Fruit fly (Drosophila melanogaster) Kc167 (cell line): Measurements from ENCODE around the gene ImpE3.

Experiments used
- h ChIP-seq: fragments of >200 bp; optimal IDR thresholded peaks from 3 replicates; lab custom pipeline; 2018; ENCODE audit warnings: missing external identifiers
- insv ChIP-seq: fragments of >200 bp; optimal IDR thresholded peaks from 3 replicates; lab custom pipeline; 2018; ENCODE audit warnings: missing external identifiers
- psq ChIP-seq: fragments of >200 bp; optimal IDR thresholded peaks from 2 replicates; lab custom pipeline; 2017; ENCODE audit warnings: missing external identifiers

- TF ChIP-seq insv (lab: Kevin White, UChicago) (no peak), h (lab: Kevin White, UChicago) (no peak), psq (lab: Kevin White, UChicago) (no peak)
These were observed 979 bp upstream of the ImpE3 start, which contains the start of the genes CG10903 and CG2747 for dm6 chr3R:8030151-8030899.
